Fruit fly (Drosophila melanogaster) whole organism, embryonic: ENCODE results near the gene CG7407.

Experiments
- CG7357 ChIP-seq: fragments of 200-800 bp; sonication (Bioruptor generic); IDR thresholded peaks from 3 replicates; pipeline ENCODE4 v1.3.6; 2022; ENCODE audit warnings: missing biosample characterization, missing genetic modification characterization
- luna ChIP-seq: fragments of 200-800 bp; sonication (Bioruptor generic); optimal IDR thresholded peaks from 2 replicates; lab custom pipeline; 2016; ENCODE audit warnings: missing biosample characterization, missing genetic modification characterization
- pum ChIP-seq: fragments of 200-800 bp; sonication (Bioruptor generic); optimal IDR thresholded peaks from 2 replicates; lab custom pipeline; 2016; ENCODE audit warnings: missing biosample characterization, missing genetic modification characterization
- tna ChIP-seq: fragments of 200-800 bp; sonication (Bioruptor generic); IDR thresholded peaks from 2 replicates; pipeline ENCODE4 v1.3.6; 2022; ENCODE audit warnings: missing biosample characterization, missing genetic modification characterization; ENCODE audit not compliant: partially characterized antibody

- TF ChIP-seq tna (GFP tag; lab: Robert Waterston, UW) = no peak
- TF ChIP-seq CG7357 = no peak
- no peak for TF ChIP-seq pum (GFP tag; lab: Kevin White, UChicago)
- no peak for TF ChIP-seq luna (GFP tag; lab: Kevin White, UChicago)
These were observed 3.8 kb upstream of the CG7407 start for dm6 chr3L:21819497-21819896.
